Worm (Caenorhabditis elegans): ENCODE measurements around the gene Y48A6B.8.

Y48A6B.8 gene

ce11 chrIII:11063259-11063658 is 34.0 kb upstream of the Y48A6B.8 start, which contains the start of gene rsa-2 (continued):
- TF ChIP-seq ceh-44 (GFP tag; IDR thresholded peaks at IDR 0.05) (no peak), mep-1 (tag; optimal IDR thresholded peaks at IDR 0.05) (peak; percentile 17), dve-1 (tag; optimal IDR thresholded peaks at IDR 0.05; ENCODE audit: insufficient read depth) (peak; percentile 4), lin-1 (GFP tag; IDR thresholded peaks at IDR 0.05) (no peak), Y75B8A.6 (GFP tag; IDR thresholded peaks at IDR 0.05) (no peak), T26A8.4 (GFP tag; IDR thresholded peaks at IDR 0.05) (peak; percentile 42; the same call in 1 of the 2 replicates), ceh-20 (GFP tag; IDR thresholded peaks at IDR 0.05) (no peak), ceh-62 (tag; optimal IDR thresholded peaks at IDR 0.05) (no peak), ztf-11 (tag; optimal IDR thresholded peaks at IDR 0.05) (no peak), attf-4 (tag; optimal IDR thresholded peaks at IDR 0.05) (no peak)

- TF ChIP-seq tra-1 (GFP tag; IDR thresholded peaks at IDR 0.05) = peak; percentile 50; the same call in 1 of the 2 replicates
- TF ChIP-seq F37D6.2 (tag; optimal IDR thresholded peaks at IDR 0.05) = no peak
- TF ChIP-seq pqm-1 (tag; optimal IDR thresholded peaks at IDR 0.05) = peak; percentile 94
- TF ChIP-seq unc-130 (GFP tag; optimal IDR thresholded peaks at IDR 0.05) = no peak
- TF ChIP-seq ceh-20 (GFP tag; IDR thresholded peaks at IDR 0.05) = no peak
- TF ChIP-seq mes-2 (tag; optimal IDR thresholded peaks at IDR 0.05; ENCODE audit: poor library complexity, severe bottlenecking) = no peak
- TF ChIP-seq aly-2 (tag; optimal IDR thresholded peaks at IDR 0.05) = no peak
- TF ChIP-seq dpl-1 (GFP tag; optimal IDR thresholded peaks at IDR 0.05) = no peak
- peak; percentile 21 for TF ChIP-seq hlh-30 (tag; optimal IDR thresholded peaks at IDR 0.05; ENCODE audit: insufficient read depth)
- TF ChIP-seq mdl-1 (tag; optimal IDR thresholded peaks at IDR 0.05) = peak in 1 of 2 experiments; percentile 24
- no peak for TF ChIP-seq nhr-25 (tag; optimal IDR thresholded peaks at IDR 0.05; ENCODE audit: borderline replicate concordance, insufficient read depth)
- no peak for TF ChIP-seq F44E2.7 (GFP tag; IDR thresholded peaks at IDR 0.05)
- peak; percentile 49; the same call in 1 of the 2 replicates for TF ChIP-seq php-3 (GFP tag; IDR thresholded peaks at IDR 0.05)
- TF ChIP-seq lir-3 (tag; optimal IDR thresholded peaks at IDR 0.05) = no peak
- TF ChIP-seq unc-39 (tag; optimal IDR thresholded peaks at IDR 0.05) = no peak
- no peak for TF ChIP-seq daf-16 (GFP tag; optimal IDR thresholded peaks at IDR 0.05)
- peak; percentile 72 for TF ChIP-seq daf-16 (tag; optimal IDR thresholded peaks at IDR 0.05)
- TF ChIP-seq nhr-6 (tag; optimal IDR thresholded peaks at IDR 0.05) = peak; percentile 47
- no peak for TF ChIP-seq snpc-1.2 (GFP tag; IDR thresholded peaks at IDR 0.05)
- TF ChIP-seq spr-3 (GFP tag; optimal IDR thresholded peaks at IDR 0.05) = no peak
- TF ChIP-seq nhr-48 (tag; optimal IDR thresholded peaks at IDR 0.05) = peak; percentile 30
- peak; percentile 58 for TF ChIP-seq nhr-77 (tag; optimal IDR thresholded peaks at IDR 0.05)
- TF ChIP-seq saeg-2 (GFP tag; IDR thresholded peaks at IDR 0.05) = no peak
- no peak for TF ChIP-seq vab-7 (GFP tag; IDR thresholded peaks at IDR 0.05)
- TF ChIP-seq nhr-10 (tag; optimal IDR thresholded peaks at IDR 0.05) = no peak
- no peak for TF ChIP-seq ztf-11 (tag; optimal IDR thresholded peaks at IDR 0.05)
- peak; percentile 82 for TF ChIP-seq dve-1 (tag; optimal IDR thresholded peaks at IDR 0.05; ENCODE audit: insufficient read depth)
- TF ChIP-seq F26F4.8 (GFP tag; conservative IDR thresholded peaks at IDR 0.05) = no peak
- TF ChIP-seq nhr-76 (tag; optimal IDR thresholded peaks at IDR 0.05) = no peak
- TF ChIP-seq nhr-11 (tag; optimal IDR thresholded peaks at IDR 0.05) = no peak
- TF ChIP-seq nhr-42 (GFP tag; IDR thresholded peaks at IDR 0.05) = no peak
- TF ChIP-seq ceh-62 (tag; optimal IDR thresholded peaks at IDR 0.05) = no peak
- TF ChIP-seq lsy-2 (tag; optimal IDR thresholded peaks at IDR 0.05) = peak in 1 of 2 experiments; percentile 33
- peak; percentile 76 for TF ChIP-seq nhr-28 (tag; optimal IDR thresholded peaks at IDR 0.05)
- no peak for TF ChIP-seq Y5F2A.4 (GFP tag; optimal IDR thresholded peaks at IDR 0.05)
- TF ChIP-seq aha-1 (tag) = peak; percentile 26
- TF ChIP-seq lin-39 (tag; optimal IDR thresholded peaks at IDR 0.05) = no peak
- TF ChIP-seq nhr-102 (tag; optimal IDR thresholded peaks at IDR 0.05) = no peak
- TF ChIP-seq dmd-9 (GFP tag; IDR thresholded peaks at IDR 0.05) = no peak
- no peak for TF ChIP-seq ztf-7 (tag; optimal IDR thresholded peaks at IDR 0.05)
- TF ChIP-seq hlh-11 (tag; optimal IDR thresholded peaks at IDR 0.05) = peak; percentile 61
- no peak for TF ChIP-seq arid-1 (GFP tag; conservative IDR thresholded peaks at IDR 0.05)
- TF ChIP-seq cey-2 (tag; optimal IDR thresholded peaks at IDR 0.05; ENCODE audit: borderline replicate concordance, insufficient read depth) = no peak
- TF ChIP-seq ama-1 (optimal IDR thresholded peaks at IDR 0.05) = no peak
Observed at ce11 chrIII:11059775-11060174, 30.5 kb upstream of the Y48A6B.8 start.
